Fruit fly (Drosophila melanogaster) whole organism: Measurements from ENCODE around the gene Best4.

Source experiments
- pan ChIP-seq: fragments of >200 bp; optimal IDR thresholded peaks from 2 replicates; lab custom pipeline; 2017
- psq ChIP-seq: fragments of >200 bp; optimal IDR thresholded peaks from 2 replicates; lab custom pipeline; 2017

dm6 chr3L:15314997-15315396 lies 16.2 kb downstream of the Best4 start:
- no peak for TF ChIP-seq psq
- no peak for TF ChIP-seq pan (lab: Kevin White, UChicago)
